Worm (Caenorhabditis elegans): Measurements from ENCODE around the gene M70.2.
A peak's percentile ranks its signal among the peaks of the same experiment; 100 is the strongest.

M70.2 gene

ce11 chrIV:2281353-2281976, 38.6 kb downstream of the M70.2 start:
- TF ChIP-seq efl-1 (optimal IDR thresholded peaks at IDR 0.05) (peak; percentile 3 to 11), efl-1 (GFP tag; optimal IDR thresholded peaks at IDR 0.05 in 1 of 2) (peak in 1 of 2 experiments; percentile 95), ztf-11 (tag; optimal IDR thresholded peaks at IDR 0.05) (no peak), lin-35 (GFP tag; optimal IDR thresholded peaks at IDR 0.05) (peak; percentile 7 to 82), nhr-47 (tag; optimal IDR thresholded peaks at IDR 0.05) (peak; percentile 32), unc-62 (GFP tag; optimal IDR thresholded peaks at IDR 0.05) (no peak), nhr-90 (tag; optimal IDR thresholded peaks at IDR 0.05; ENCODE audit: poor library complexity) (peak; percentile 78), nhr-20 (tag; optimal IDR thresholded peaks at IDR 0.05) (peak; percentile 74), lsy-2 (tag; optimal IDR thresholded peaks at IDR 0.05) (peak in 1 of 2 experiments; percentile 58), dpl-1 (GFP tag; optimal IDR thresholded peaks at IDR 0.05) (peak; percentile 18 to 64 (median 38)), lin-14 (GFP tag; optimal IDR thresholded peaks at IDR 0.05) (peak; percentile 60), ama-1 (optimal IDR thresholded peaks at IDR 0.05) (peak; percentile 62), skn-1 (tag; optimal IDR thresholded peaks at IDR 0.05) (peak; percentile 5), lin-15B (tag; optimal IDR thresholded peaks at IDR 0.05) (no peak), elt-3 (tag; optimal IDR thresholded peaks at IDR 0.05) (peak in 4 of 6 experiments; percentile 17 to 90 (median 80)), grh-1 (GFP tag; IDR thresholded peaks at IDR 0.05) (peak; percentile 82), egl-27 (tag; optimal IDR thresholded peaks at IDR 0.05) (no peak), snu-23 (GFP tag; optimal IDR thresholded peaks at IDR 0.05) (peak; percentile 63), blmp-1 (tag; optimal IDR thresholded peaks at IDR 0.05) (peak; percentile 78), nhr-71 (tag; optimal IDR thresholded peaks at IDR 0.05) (peak; percentile 71), vab-15 (tag; optimal IDR thresholded peaks at IDR 0.05) (peak; percentile 35), ces-1 (GFP tag; optimal IDR thresholded peaks at IDR 0.05) (no peak), ztf-4 (tag; optimal IDR thresholded peaks at IDR 0.05) (peak; percentile 49), xbp-1 (tag; optimal IDR thresholded peaks at IDR 0.05) (no peak), nhr-19 (GFP tag; conservative IDR thresholded peaks at IDR 0.05) (peak; percentile 33), mep-1 (tag; optimal IDR thresholded peaks at IDR 0.05) (peak; percentile 23), ceh-88 (GFP tag; IDR thresholded peaks at IDR 0.05) (no peak), zip-4 (GFP tag; optimal IDR thresholded peaks at IDR 0.05) (no peak), C16A3.4 (tag; optimal IDR thresholded peaks at IDR 0.05) (peak; percentile 20), nhr-85 (tag) (peak; percentile 82), elt-2 (tag; optimal IDR thresholded peaks at IDR 0.05) (peak; percentile 59), tbx-2 (tag; optimal IDR thresholded peaks at IDR 0.05) (peak; percentile 63), mdl-1 (tag; optimal IDR thresholded peaks at IDR 0.05) (no peak), Y116A8C.19 (tag; optimal IDR thresholded peaks at IDR 0.05; ENCODE audit: borderline replicate concordance) (no peak)

ce11 chrIV:2284462-2285047, 41.7 kb downstream of the M70.2 start:
- TF ChIP-seq lin-13 (GFP tag; optimal IDR thresholded peaks at IDR 0.05) (no peak), tbx-2 (tag; optimal IDR thresholded peaks at IDR 0.05) (no peak), unc-62 (GFP tag; optimal IDR thresholded peaks at IDR 0.05) (no peak), irx-1 (tag; optimal IDR thresholded peaks at IDR 0.05) (no peak), lin-39 (tag; optimal IDR thresholded peaks at IDR 0.05) (no peak), xbp-1 (tag; optimal IDR thresholded peaks at IDR 0.05) (no peak), egl-13 (tag; optimal IDR thresholded peaks at IDR 0.05) (no peak), mef-2 (tag; optimal IDR thresholded peaks at IDR 0.05) (no peak), ama-1 (optimal IDR thresholded peaks at IDR 0.05) (no peak), fkh-10 (GFP tag; optimal IDR thresholded peaks at IDR 0.05) (no peak), egl-27 (tag; optimal IDR thresholded peaks at IDR 0.05) (no peak), pax-3 (tag; optimal IDR thresholded peaks at IDR 0.05) (no peak), nhr-84 (tag; optimal IDR thresholded peaks at IDR 0.05) (no peak), ets-5 (GFP tag; IDR thresholded peaks at IDR 0.05) (no peak), snpc-4 (tag; optimal IDR thresholded peaks at IDR 0.05) (no peak), dpl-1 (GFP tag; optimal IDR thresholded peaks at IDR 0.05) (no peak), nhr-71 (tag; optimal IDR thresholded peaks at IDR 0.05) (no peak), mab-9 (GFP tag; IDR thresholded peaks at IDR 0.05) (no peak), nhr-12 (tag; optimal IDR thresholded peaks at IDR 0.05) (no peak), zip-4 (GFP tag; optimal IDR thresholded peaks at IDR 0.05) (no peak), fkh-8 (tag; optimal IDR thresholded peaks at IDR 0.05) (no peak), ceh-8 (GFP tag; optimal IDR thresholded peaks at IDR 0.05) (no peak), nhr-47 (tag; optimal IDR thresholded peaks at IDR 0.05) (no peak), lir-3 (tag; optimal IDR thresholded peaks at IDR 0.05; ENCODE audit: poor library complexity) (no peak), lin-15B (tag; optimal IDR thresholded peaks at IDR 0.05) (no peak), efl-3 (GFP tag; optimal IDR thresholded peaks at IDR 0.05) (no peak)

All from whole organism, L1 larva.